Fruit fly (Drosophila melanogaster): ENCODE data around the gene CG33643.

The CG33643 gene

dm6 chr2L:13535678-13536077, 4.8 kb downstream of the CG33643 start, which contains the start of gene CG15638:
CG15638 (minus strand) TSS chr2L:13535778.
- TF ChIP-seq Abd-B (GFP tag; optimal IDR thresholded peaks at IDR 0.05) (no peak), Myc (optimal IDR thresholded peaks at IDR 0.05) (no peak), woc (GFP tag; optimal IDR thresholded peaks at IDR 0.05) (no peak), Dfd (GFP tag; optimal IDR thresholded peaks at IDR 0.05) (no peak), GATAd (GFP tag; optimal IDR thresholded peaks at IDR 0.05) (no peak), rgr (GFP tag; optimal IDR thresholded peaks at IDR 0.05) (no peak), HLH106 (tag; optimal IDR thresholded peaks at IDR 0.05) (no peak), Vsx2 (GFP tag; optimal IDR thresholded peaks at IDR 0.05; ENCODE audit: partially characterized antibody) (no peak), N (GFP tag; optimal IDR thresholded peaks at IDR 0.05) (no peak), ey (GFP tag; optimal IDR thresholded peaks at IDR 0.05) (no peak), brk (GFP tag; optimal IDR thresholded peaks at IDR 0.05) (no peak), Mio (GFP tag; optimal IDR thresholded peaks at IDR 0.05) (no peak), dl (GFP tag; optimal IDR thresholded peaks at IDR 0.05; ENCODE audit: insufficient read depth in 1 of 2, partially characterized antibody in 2 of 2) (no peak), Sp1 (GFP tag; optimal IDR thresholded peaks at IDR 0.05) (no peak), jim (GFP tag; optimal IDR thresholded peaks at IDR 0.05) (no peak), sv (GFP tag; optimal IDR thresholded peaks at IDR 0.05) (no peak), CG32264 (GFP tag; optimal IDR thresholded peaks at IDR 0.05) (no peak), foxo (GFP tag; optimal IDR thresholded peaks at IDR 0.05) (no peak)

- TF ChIP-seq Dif (GFP tag; optimal IDR thresholded peaks at IDR 0.05; ENCODE audit: partially characterized antibody) = no peak
- TF ChIP-seq Abd-B (GFP tag; optimal IDR thresholded peaks at IDR 0.05) = no peak
- no peak for TF ChIP-seq HLH106 (tag; optimal IDR thresholded peaks at IDR 0.05)
- no peak for TF ChIP-seq dl (GFP tag; optimal IDR thresholded peaks at IDR 0.05; ENCODE audit: insufficient read depth in 1 of 2, partially characterized antibody in 2 of 2)
- no peak for TF ChIP-seq h (GFP tag; optimal IDR thresholded peaks at IDR 0.05)
- no peak for TF ChIP-seq Myc (optimal IDR thresholded peaks at IDR 0.05)
- no peak for TF ChIP-seq Vsx2 (GFP tag; optimal IDR thresholded peaks at IDR 0.05; ENCODE audit: partially characterized antibody)
- TF ChIP-seq dsf (GFP tag; optimal IDR thresholded peaks at IDR 0.05; ENCODE audit: borderline replicate concordance) = no peak
- TF ChIP-seq N (GFP tag; optimal IDR thresholded peaks at IDR 0.05) = no peak
- no peak for TF ChIP-seq foxo (GFP tag; optimal IDR thresholded peaks at IDR 0.05)
- no peak for TF ChIP-seq tai (GFP tag; optimal IDR thresholded peaks at IDR 0.05)
- TF ChIP-seq jim (GFP tag; optimal IDR thresholded peaks at IDR 0.05) = no peak
- TF ChIP-seq OdsH (GFP tag; optimal IDR thresholded peaks at IDR 0.05) = no peak
- no peak for TF ChIP-seq Dfd (GFP tag; optimal IDR thresholded peaks at IDR 0.05)
- TF ChIP-seq pan (optimal IDR thresholded peaks at IDR 0.05) = no peak
- TF ChIP-seq Hr78 (GFP tag; optimal IDR thresholded peaks at IDR 0.05) = no peak
- no peak for TF ChIP-seq CrebA (GFP tag; optimal IDR thresholded peaks at IDR 0.05; ENCODE audit: borderline replicate concordance)
These were observed 9.8 kb downstream of the CG33643 start, which contains the start of gene CG16852 for dm6 chr2L:13540704-13541103. CG16852 (plus strand) TSS chr2L:13540751.

- TF ChIP-seq rgr (GFP tag; optimal IDR thresholded peaks at IDR 0.05) = no peak
- TF ChIP-seq dmrt93B (GFP tag; optimal IDR thresholded peaks at IDR 0.05) = no peak
- no peak for TF ChIP-seq GATAd (GFP tag; optimal IDR thresholded peaks at IDR 0.05)
- TF ChIP-seq fru (GFP tag; optimal IDR thresholded peaks at IDR 0.05) = no peak
- no peak for TF ChIP-seq pan (optimal IDR thresholded peaks at IDR 0.05)
- TF ChIP-seq psq (GFP tag; optimal IDR thresholded peaks at IDR 0.05) = no peak
- TF ChIP-seq Jra (GFP tag; optimal IDR thresholded peaks at IDR 0.05) = no peak
- TF ChIP-seq Abd-B (GFP tag; optimal IDR thresholded peaks at IDR 0.05) = no peak
- no peak for TF ChIP-seq foxo (GFP tag; optimal IDR thresholded peaks at IDR 0.05)
- no peak for TF ChIP-seq Vsx2 (GFP tag; optimal IDR thresholded peaks at IDR 0.05; ENCODE audit: partially characterized antibody)
- no peak for TF ChIP-seq CG32264 (GFP tag; optimal IDR thresholded peaks at IDR 0.05)
- TF ChIP-seq sage (GFP tag; optimal IDR thresholded peaks at IDR 0.05) = no peak
- TF ChIP-seq Hnf4 (GFP tag; optimal IDR thresholded peaks at IDR 0.05) = no peak
These were observed 11.1 kb downstream of the CG33643 start, which contains the start of gene CG16853 for dm6 chr2L:13541968-13542367. CG16853 (plus strand) TSS chr2L:13542268.

dm6 chr2L:13542476-13542875, 11.6 kb downstream of the CG33643 start, which contains the start of gene CG9263:
CG9263 (minus strand) TSS chr2L:13542576.
- TF ChIP-seq OdsH (GFP tag; optimal IDR thresholded peaks at IDR 0.05) = no peak
- no peak for TF ChIP-seq Hnf4 (GFP tag; optimal IDR thresholded peaks at IDR 0.05)
- no peak for TF ChIP-seq HLH106 (tag; optimal IDR thresholded peaks at IDR 0.05)
- no peak for TF ChIP-seq N (GFP tag; optimal IDR thresholded peaks at IDR 0.05)
- no peak for TF ChIP-seq Rel (GFP tag; optimal IDR thresholded peaks at IDR 0.05)
- no peak for TF ChIP-seq Rel (tag; optimal IDR thresholded peaks at IDR 0.05)
- TF ChIP-seq CG32264 (GFP tag; optimal IDR thresholded peaks at IDR 0.05) = no peak
- no peak for TF ChIP-seq brk (GFP tag; optimal IDR thresholded peaks at IDR 0.05)
- no peak for TF ChIP-seq CG9705 (GFP tag; optimal IDR thresholded peaks at IDR 0.05)
- no peak for TF ChIP-seq psq (GFP tag; optimal IDR thresholded peaks at IDR 0.05)
- TF ChIP-seq GATAd (GFP tag; optimal IDR thresholded peaks at IDR 0.05) = no peak
- TF ChIP-seq usp (GFP tag; optimal IDR thresholded peaks at IDR 0.05) = no peak
- no peak for TF ChIP-seq h (GFP tag; optimal IDR thresholded peaks at IDR 0.05)
- no peak for TF ChIP-seq Sp1 (GFP tag; optimal IDR thresholded peaks at IDR 0.05)
- no peak for TF ChIP-seq Hr83 (GFP tag; optimal IDR thresholded peaks at IDR 0.05; ENCODE audit: poor library complexity, severe bottlenecking)
- no peak for TF ChIP-seq pan (optimal IDR thresholded peaks at IDR 0.05)
- TF ChIP-seq Abd-B (GFP tag; optimal IDR thresholded peaks at IDR 0.05) = no peak
- no peak for TF ChIP-seq lola (GFP tag; optimal IDR thresholded peaks at IDR 0.05)
- TF ChIP-seq tai (GFP tag; optimal IDR thresholded peaks at IDR 0.05) = no peak
